Worm (Caenorhabditis elegans) whole organism, L3 larva: ENCODE data around the gene F41G4.8.
A peak's percentile ranks its signal among the peaks of the same experiment; 100 is the strongest.

ENCODE experiments used
- R02D3.7 ChIP-seq: fragments of 150-350 bp; optimal IDR thresholded peaks from 2 replicates; lab custom pipeline; 2014; ENCODE audit warnings: missing biosample characterization, missing genetic modification characterization
- ZK546.5 ChIP-seq: sonication (generic microtip); optimal IDR thresholded peaks from 2 replicates; lab custom pipeline; 2017; ENCODE audit warnings: missing biosample characterization, missing genetic modification characterization
- aly-2 ChIP-seq: fragments of 150-350 bp; optimal IDR thresholded peaks from 2 replicates; lab custom pipeline; 2014; ENCODE audit warnings: missing biosample characterization, missing genetic modification characterization
- ama-1 ChIP-seq: fragments of 150-350 bp; optimal IDR thresholded peaks from 2 replicates; lab custom pipeline; 2018
- ceh-16 ChIP-seq: sonication (generic microtip); optimal IDR thresholded peaks from 2 replicates; lab custom pipeline; 2017; ENCODE audit warnings: missing biosample characterization, missing genetic modification characterization
- ceh-28 ChIP-seq: fragments of 150-350 bp; optimal IDR thresholded peaks from 2 replicates; lab custom pipeline; 2014; ENCODE audit warnings: missing biosample characterization, missing genetic modification reagents, missing genetic modification characterization
- ceh-82 ChIP-seq: fragments of 150-350 bp; optimal IDR thresholded peaks from 2 replicates; lab custom pipeline; 2014; ENCODE audit warnings: missing biosample characterization, missing genetic modification characterization
- ceh-9 ChIP-seq: sonication (generic microtip); optimal IDR thresholded peaks from 2 replicates; lab custom pipeline; 2018; ENCODE audit warnings: missing biosample characterization, missing genetic modification characterization
- egl-27 ChIP-seq: sonication (generic microtip); optimal IDR thresholded peaks from 4 replicates; lab custom pipeline; 2017; ENCODE audit warnings: missing biosample characterization, missing genetic modification reagents, missing genetic modification characterization
- egl-5 ChIP-seq: fragments of 150-350 bp; optimal IDR thresholded peaks from 2 replicates; lab custom pipeline; 2017; ENCODE audit warnings: missing biosample characterization, missing genetic modification reagents, missing genetic modification characterization, inconsistent platforms
- elt-1 ChIP-seq: fragments of 150-350 bp; optimal IDR thresholded peaks from 2 replicates; lab custom pipeline; 2014; ENCODE audit warnings: missing biosample characterization, missing genetic modification characterization
- elt-2 ChIP-seq: sonication (generic microtip); optimal IDR thresholded peaks from 2 replicates; lab custom pipeline; 2016; ENCODE audit warnings: missing genetic modification reagents, mild to moderate bottlenecking, missing genetic modification characterization, missing compliant biosample characterization
- elt-3 ChIP-seq, 3 experiments: fragments of 150-350 bp in 1 of 3; sonication (generic microtip) in 2 of 3; optimal IDR thresholded peaks; 2 replicates in 2 of 3; 4 replicates in 1 of 3; lab custom pipeline; 2014 to 2017; ENCODE audit warnings: missing biosample characterization in 3 of 3, missing genetic modification characterization in 3 of 3
- eor-1 ChIP-seq, 2 experiments: fragments of 150-350 bp; optimal IDR thresholded peaks; 2 replicates each; lab custom pipeline; 2014 to 2018; ENCODE audit warnings: missing biosample characterization in 2 of 2, missing genetic modification characterization in 2 of 2
- fkh-10 ChIP-seq: sonication (generic microtip); optimal IDR thresholded peaks from 2 replicates; lab custom pipeline; 2017; ENCODE audit warnings: missing biosample characterization, missing genetic modification reagents, missing genetic modification characterization
- fos-1 ChIP-seq: fragments of 150-350 bp; optimal IDR thresholded peaks from 2 replicates; lab custom pipeline; 2014; ENCODE audit warnings: missing biosample characterization, missing genetic modification characterization
- hmg-11 ChIP-seq: sonication (generic microtip); optimal IDR thresholded peaks from 2 replicates; lab custom pipeline; 2016; ENCODE audit warnings: missing genetic modification characterization, missing compliant biosample characterization
- jun-1 ChIP-seq: fragments of 150-350 bp; optimal IDR thresholded peaks from 2 replicates; lab custom pipeline; 2014; ENCODE audit warnings: missing biosample characterization, missing genetic modification reagents, missing genetic modification characterization
- lin-15B ChIP-seq: fragments of 150-350 bp; optimal IDR thresholded peaks from 2 replicates; lab custom pipeline; 2014; ENCODE audit warnings: missing biosample characterization, missing genetic modification characterization
- lin-39 ChIP-seq: fragments of 150-350 bp; optimal IDR thresholded peaks from 2 replicates; lab custom pipeline; 2018; ENCODE audit warnings: missing biosample characterization, missing genetic modification reagents, missing genetic modification characterization
- lsy-12 ChIP-seq: sonication (generic microtip); optimal IDR thresholded peaks from 2 replicates; lab custom pipeline; 2016; ENCODE audit warnings: mild to moderate bottlenecking, missing genetic modification characterization, missing compliant biosample characterization
- mml-1 ChIP-seq: fragments of 150-350 bp; sonication (generic microtip); optimal IDR thresholded peaks from 3 replicates; lab custom pipeline; 2014; ENCODE audit warnings: missing biosample characterization, missing genetic modification characterization
- nfya-1 ChIP-seq: sonication (generic microtip); optimal IDR thresholded peaks from 2 replicates; lab custom pipeline; 2017; ENCODE audit warnings: missing genetic modification characterization, mild to moderate bottlenecking, missing compliant biosample characterization, antibody characterized with exemption, moderate library complexity; ENCODE audit not compliant: insufficient read depth
- nhr-11 ChIP-seq: fragments of 150-350 bp; optimal IDR thresholded peaks from 2 replicates; lab custom pipeline; 2014; ENCODE audit warnings: missing biosample characterization, missing genetic modification characterization
- nhr-23 ChIP-seq: fragments of 150-350 bp; optimal IDR thresholded peaks from 2 replicates; lab custom pipeline; 2014; ENCODE audit warnings: missing biosample characterization, missing genetic modification reagents, missing genetic modification characterization
- nhr-237 ChIP-seq: fragments of 150-350 bp; optimal IDR thresholded peaks from 2 replicates; lab custom pipeline; 2014; ENCODE audit warnings: missing biosample characterization, missing genetic modification characterization
- nhr-28 ChIP-seq: fragments of 150-350 bp; optimal IDR thresholded peaks from 2 replicates; lab custom pipeline; 2014; ENCODE audit warnings: missing biosample characterization, missing genetic modification characterization
- nhr-43 ChIP-seq: sonication (generic microtip); optimal IDR thresholded peaks from 2 replicates; lab custom pipeline; 2016; ENCODE audit warnings: mild to moderate bottlenecking, missing genetic modification characterization, missing compliant biosample characterization; ENCODE audit not compliant: poor library complexity, severe bottlenecking
- nhr-67 ChIP-seq: fragments of 150-350 bp; optimal IDR thresholded peaks from 2 replicates; lab custom pipeline; 2014; ENCODE audit warnings: missing biosample characterization, missing genetic modification characterization
- nhr-76 ChIP-seq: fragments of 150-350 bp; sonication (generic microtip); optimal IDR thresholded peaks from 5 replicates; lab custom pipeline; 2014; ENCODE audit warnings: missing biosample characterization, missing genetic modification characterization
- pha-4 ChIP-seq: fragments of 150-350 bp; optimal IDR thresholded peaks from 2 replicates; lab custom pipeline; 2014; ENCODE audit warnings: missing biosample characterization, missing genetic modification reagents, missing genetic modification characterization
- skn-1 ChIP-seq: fragments of 150-350 bp; optimal IDR thresholded peaks from 2 replicates; lab custom pipeline; 2014; ENCODE audit warnings: missing biosample characterization, missing genetic modification characterization
- snpc-4 ChIP-seq: fragments of 150-350 bp; optimal IDR thresholded peaks from 2 replicates; lab custom pipeline; 2014; ENCODE audit warnings: missing biosample characterization, missing genetic modification characterization
- unc-39 ChIP-seq: sonication (generic microtip); optimal IDR thresholded peaks from 4 replicates; lab custom pipeline; 2017; ENCODE audit warnings: missing biosample characterization, missing genetic modification characterization
- unc-62 ChIP-seq: fragments of 150-350 bp; sonication (generic microtip); optimal IDR thresholded peaks from 4 replicates; lab custom pipeline; 2014; ENCODE audit warnings: missing biosample characterization, missing genetic modification reagents, missing genetic modification characterization
- zag-1 ChIP-seq: fragments of 150-350 bp; optimal IDR thresholded peaks from 2 replicates; lab custom pipeline; 2014; ENCODE audit warnings: missing biosample characterization, missing genetic modification characterization
- ztf-11 ChIP-seq: fragments of 150-350 bp; optimal IDR thresholded peaks from 2 replicates; lab custom pipeline; 2014; ENCODE audit warnings: missing biosample characterization, missing genetic modification characterization
- ztf-4 ChIP-seq: fragments of 150-350 bp; optimal IDR thresholded peaks from 2 replicates; lab custom pipeline; 2014; ENCODE audit warnings: missing biosample characterization, missing genetic modification characterization

The F41G4.8 gene

DNA sequence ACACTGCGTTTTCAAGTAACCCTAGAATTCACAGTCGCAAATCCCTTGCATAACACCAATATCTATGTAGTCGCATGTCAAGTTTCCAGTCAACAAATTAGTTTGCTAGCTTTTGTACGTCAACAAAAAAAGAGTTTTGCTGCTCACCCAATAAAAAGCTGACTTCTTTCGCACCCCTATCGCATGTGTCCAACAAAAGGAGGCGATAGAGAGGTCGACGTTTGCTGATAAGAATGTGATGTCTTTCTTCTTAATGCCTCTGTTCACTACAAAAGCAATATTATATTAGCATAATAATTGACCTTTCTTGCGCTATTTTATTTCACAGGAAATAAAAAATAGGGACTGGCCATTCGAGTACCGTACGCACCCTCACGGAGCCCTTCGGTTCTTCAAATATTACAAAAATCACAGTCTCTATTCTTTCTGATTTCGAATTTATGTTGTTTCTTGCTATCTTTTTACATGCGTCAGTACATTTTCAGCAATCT, 15.2 kb upstream of the F41G4.8 start, which contains the start of gene T20F7.3:
Gene T20F7.3 (plus strand): TSS at position 441 of the 491 bp plus-strand sequence.
- TF ChIP-seq nhr-76 (tag; lab: Kevin White, UChicago) (no peak), elt-2 (tag; lab: Kevin White, UChicago) (peak; percentile 64), lin-15B (tag; lab: Kevin White, UChicago) (no peak), ztf-11 (tag; lab: Kevin White, UChicago) (no peak), skn-1 (tag; lab: Kevin White, UChicago) (no peak), elt-1 (tag; lab: Kevin White, UChicago) (no peak), ceh-9 (no peak)
- TF ChIP-seq, all 47 proteins: peak for 1

DNA sequence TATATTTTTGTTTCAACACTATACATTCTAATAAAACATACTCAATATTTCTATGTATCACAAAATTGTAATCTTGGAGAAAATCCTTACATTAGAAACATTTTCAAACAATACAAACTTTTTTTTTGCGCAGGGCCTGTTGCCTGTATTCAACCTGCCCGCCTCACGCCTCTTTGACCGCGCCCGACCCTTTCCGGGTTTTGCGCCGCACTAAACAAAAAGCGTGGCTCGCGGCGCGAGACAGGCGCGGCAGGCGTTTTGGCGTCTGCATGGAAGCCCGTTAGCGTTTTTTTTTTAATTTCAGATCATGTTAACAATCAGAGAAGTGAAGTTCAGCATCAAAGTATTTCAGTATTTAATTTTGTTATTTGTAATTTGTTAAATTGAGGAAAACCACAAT, 1.9 kb downstream of the F41G4.8 start:
- TF ChIP-seq aly-2 (tag; lab: Kevin White, UChicago) (no peak), hmg-11 (tag; lab: Kevin White, UChicago) (no peak), nhr-237 (tag; lab: Kevin White, UChicago) (no peak), nhr-67 (tag; lab: Kevin White, UChicago) (no peak), ceh-28 (tag; lab: Kevin White, UChicago) (no peak), ztf-11 (tag; lab: Kevin White, UChicago) (no peak), elt-1 (tag; lab: Kevin White, UChicago) (no peak), lin-15B (tag; lab: Kevin White, UChicago) (no peak), unc-62 (GFP tag; lab: Kevin White, UChicago) (no peak), elt-3 (tag; optimal IDR thresholded peaks at IDR 0.05; lab: Kevin White, UChicago) (no peak), ama-1 (lab: Kevin White, UChicago) (no peak), R02D3.7 (tag; lab: Kevin White, UChicago) (no peak), fkh-10 (no peak), ceh-82 (no peak), ztf-4 (tag; lab: Kevin White, UChicago) (no peak), unc-39 (tag; lab: Kevin White, UChicago) (no peak), elt-2 (tag; lab: Kevin White, UChicago) (no peak), lin-39 (tag; lab: Kevin White, UChicago) (no peak), nhr-43 (tag; lab: Kevin White, UChicago) (no peak), jun-1 (tag; lab: Kevin White, UChicago) (no peak)

- TF ChIP-seq ztf-11 (tag; lab: Kevin White, UChicago) (no peak), nfya-1 (tag; lab: Kevin White, UChicago) (no peak), ZK546.5 (tag; lab: Kevin White, UChicago) (no peak), lsy-12 (no peak), pha-4 (tag; lab: Kevin White, UChicago) (no peak), egl-27 (tag; lab: Kevin White, UChicago) (no peak), zag-1 (no peak), ceh-28 (tag; lab: Kevin White, UChicago) (no peak), hmg-11 (tag; lab: Kevin White, UChicago) (no peak), nhr-23 (no peak), fos-1 (tag; lab: Kevin White, UChicago) (no peak), nhr-237 (tag; lab: Kevin White, UChicago) (no peak), eor-1 (tag; optimal IDR thresholded peaks at IDR 0.05; lab: Kevin White, UChicago) (no peak), ceh-16 (tag; lab: Kevin White, UChicago) (no peak), ceh-82 (no peak), egl-5 (tag; lab: Kevin White, UChicago) (no peak), skn-1 (tag; lab: Kevin White, UChicago) (no peak)
Measured at ce11 chrX:16840738-16841137, 4.1 kb downstream of the F41G4.8 start, which contains the start of gene dyla-1. Gene dyla-1 (plus strand): TSS chrX:16841038.

- TF ChIP-seq nhr-67 (tag; lab: Kevin White, UChicago) (no peak), ztf-4 (tag; lab: Kevin White, UChicago) (no peak), snpc-4 (tag; lab: Kevin White, UChicago) (no peak), zag-1 (no peak), nhr-28 (no peak), mml-1 (no peak), nhr-11 (no peak), lin-15B (tag; lab: Kevin White, UChicago) (no peak)
Measured at ce11 chrX:16836304-16836703, 8.5 kb downstream of the F41G4.8 start, which contains the start of gene F41G4.7. Gene F41G4.7 (minus strand): TSS chrX:16836404.
